Fruit fly (Drosophila melanogaster) whole organism, embryonic: ENCODE results near the gene Gnf1.

Source experiments
- Bgb ChIP-seq: fragments of 200-800 bp; sonication (Bioruptor generic); IDR thresholded peaks from 2 replicates; pipeline ENCODE4 v1.3.6; 2022; ENCODE audit warnings: missing biosample characterization, missing genetic modification characterization; ENCODE audit not compliant: partially characterized antibody
- CG10274 ChIP-seq: fragments of 200-800 bp; sonication (Bioruptor generic); optimal IDR thresholded peaks from 3 replicates; lab custom pipeline; 2017; ENCODE audit warnings: missing biosample characterization, mild to moderate bottlenecking, missing genetic modification characterization
- CG10321 ChIP-seq: fragments of 200-800 bp; sonication (Bioruptor generic); IDR thresholded peaks from 2 replicates; pipeline ENCODE4 v1.3.6; 2022; ENCODE audit warnings: missing biosample characterization, missing genetic modification characterization
- CG10959 ChIP-seq: fragments of 200-800 bp; sonication (Bioruptor generic); IDR thresholded peaks from 2 replicates; pipeline ENCODE4 v1.3.6; 2022; ENCODE audit warnings: missing biosample characterization, missing genetic modification characterization
- CG11247 ChIP-seq: fragments of 200-800 bp; sonication (Bioruptor generic); IDR thresholded peaks from 2 replicates; pipeline ENCODE4 v1.3.6; 2022; ENCODE audit warnings: missing biosample characterization, missing genetic modification characterization
- CG11504 ChIP-seq: fragments of 200-800 bp; sonication (Bioruptor generic); optimal IDR thresholded peaks from 3 replicates; lab custom pipeline; 2019; ENCODE audit warnings: missing biosample characterization, mild to moderate bottlenecking, missing genetic modification characterization, moderate library complexity
- CG13123 ChIP-seq: fragments of 200-800 bp; sonication (Bioruptor generic); optimal IDR thresholded peaks from 2 replicates; lab custom pipeline; 2016; ENCODE audit warnings: missing biosample characterization, missing genetic modification characterization
- CG13894 ChIP-seq: fragments of 200-800 bp; sonication (Bioruptor generic); optimal IDR thresholded peaks from 3 replicates; lab custom pipeline; 2018; ENCODE audit warnings: missing biosample characterization, mild to moderate bottlenecking, missing genetic modification characterization, moderate library complexity
- CG17186 ChIP-seq: fragments of 200-800 bp; sonication (Bioruptor generic); optimal IDR thresholded peaks from 3 replicates; lab custom pipeline; 2017; ENCODE audit warnings: missing biosample characterization, missing genetic modification reagents, missing genetic modification characterization
- CG1792 ChIP-seq: fragments of 200-800 bp; sonication (Bioruptor generic); optimal IDR thresholded peaks from 2 replicates; lab custom pipeline; 2016; ENCODE audit warnings: missing biosample characterization, missing genetic modification characterization
- CG2120 ChIP-seq: fragments of 200-800 bp; sonication (Bioruptor generic); optimal IDR thresholded peaks from 3 replicates; lab custom pipeline; 2016; ENCODE audit warnings: missing biosample characterization, missing genetic modification characterization
- CG2678 ChIP-seq: fragments of 200-800 bp; sonication (Bioruptor generic); optimal IDR thresholded peaks from 3 replicates; lab custom pipeline; 2019; ENCODE audit warnings: missing biosample characterization, mild to moderate bottlenecking, missing genetic modification characterization, moderate library complexity
- CG33213 ChIP-seq: fragments of 200-800 bp; sonication (Bioruptor generic); optimal IDR thresholded peaks from 3 replicates; lab custom pipeline; 2016; ENCODE audit warnings: missing biosample characterization, missing genetic modification characterization
- CG3838 ChIP-seq: fragments of 200-800 bp; sonication (Bioruptor generic); optimal IDR thresholded peaks from 3 replicates; lab custom pipeline; 2016; ENCODE audit warnings: missing biosample characterization, missing genetic modification characterization
- CG4282 ChIP-seq: fragments of 200-800 bp; sonication (Bioruptor generic); optimal IDR thresholded peaks from 2 replicates; lab custom pipeline; 2016; ENCODE audit warnings: missing biosample characterization, missing genetic modification characterization
- CG4328 ChIP-seq: fragments of 200-800 bp; sonication (Bioruptor generic); optimal IDR thresholded peaks from 3 replicates; lab custom pipeline; 2017; ENCODE audit warnings: missing biosample characterization, missing genetic modification reagents, missing genetic modification characterization
- CG6683 ChIP-seq: fragments of 200-800 bp; sonication (Bioruptor generic); optimal IDR thresholded peaks from 2 replicates; lab custom pipeline; 2017; ENCODE audit warnings: missing biosample characterization, mild to moderate bottlenecking, missing genetic modification characterization, missing genetic modification reagents
- CG6791 ChIP-seq: fragments of 200-800 bp; sonication (Bioruptor generic); IDR thresholded peaks from 3 replicates; pipeline ENCODE4 v1.3.6; 2022; ENCODE audit warnings: missing biosample characterization, missing genetic modification characterization; ENCODE audit not compliant: partially characterized antibody
- CG7963 ChIP-seq: fragments of 200-800 bp; sonication (Bioruptor generic); IDR thresholded peaks from 3 replicates; pipeline ENCODE4 v1.3.6; 2022; ENCODE audit warnings: missing biosample characterization, missing genetic modification characterization; ENCODE audit not compliant: partially characterized antibody
- Doc3 ChIP-seq: fragments of 200-800 bp; sonication (Bioruptor generic); IDR thresholded peaks from 3 replicates; pipeline ENCODE4 v1.3.6; 2022; ENCODE audit warnings: missing biosample characterization, missing genetic modification characterization; ENCODE audit not compliant: partially characterized antibody
- Dref ChIP-seq: fragments of 200-800 bp; sonication (Bioruptor generic); IDR thresholded peaks from 2 replicates; pipeline ENCODE4 v1.3.6; 2022; ENCODE audit warnings: missing biosample characterization, missing genetic modification characterization
- E2f2 ChIP-seq: fragments of 200-800 bp; sonication (Bioruptor generic); IDR thresholded peaks from 2 replicates; pipeline ENCODE4 v1.3.6; 2022; ENCODE audit warnings: missing biosample characterization, missing genetic modification characterization
- H15 ChIP-seq: fragments of 200-800 bp; sonication (Bioruptor generic); IDR thresholded peaks from 3 replicates; pipeline ENCODE4 v1.3.6; 2022; ENCODE audit warnings: missing biosample characterization, missing genetic modification characterization
- HHEX ChIP-seq: fragments of 200-800 bp; sonication (Bioruptor generic); optimal IDR thresholded peaks from 3 replicates; lab custom pipeline; 2017; ENCODE audit warnings: missing biosample characterization, mild to moderate bottlenecking, missing genetic modification characterization, missing genetic modification reagents
- Hr39 ChIP-seq: fragments of >200 bp; optimal IDR thresholded peaks from 2 replicates; lab custom pipeline; 2017
- MBD-R2 ChIP-seq: fragments of 200-800 bp; sonication (Bioruptor generic); IDR thresholded peaks from 2 replicates; pipeline ENCODE4 v1.3.6; 2022; ENCODE audit warnings: missing biosample characterization, missing genetic modification characterization
- Opbp ChIP-seq: fragments of 200-800 bp; sonication (Bioruptor generic); IDR thresholded peaks from 3 replicates; pipeline ENCODE4 v1.3.6; 2022; ENCODE audit warnings: missing biosample characterization, missing genetic modification characterization; ENCODE audit not compliant: partially characterized antibody
- Usf ChIP-seq: fragments of 200-800 bp; sonication (Bioruptor generic); optimal IDR thresholded peaks from 2 replicates; lab custom pipeline; 2017; ENCODE audit warnings: missing genotype, missing biosample characterization, missing genetic modification characterization
- Xbp1 ChIP-seq: fragments of 200-800 bp; sonication (Bioruptor generic); optimal IDR thresholded peaks from 3 replicates; lab custom pipeline; 2016; ENCODE audit warnings: missing biosample characterization, mild to moderate bottlenecking, missing genetic modification characterization
- YL-1 ChIP-seq: fragments of 200-800 bp; sonication (Bioruptor generic); optimal IDR thresholded peaks from 3 replicates; lab custom pipeline; 2017; ENCODE audit warnings: missing biosample characterization, mild to moderate bottlenecking, missing genetic modification characterization
- amos ChIP-seq: fragments of 200-800 bp; sonication (Bioruptor generic); IDR thresholded peaks from 2 replicates; pipeline ENCODE4 v1.3.6; 2022; ENCODE audit warnings: missing biosample characterization, missing genetic modification characterization; ENCODE audit not compliant: partially characterized antibody
- ap ChIP-seq: fragments of 200-800 bp; sonication (Bioruptor generic); IDR thresholded peaks from 2 replicates; pipeline ENCODE4 v1.3.6; 2022; ENCODE audit warnings: missing biosample characterization, missing genetic modification characterization
- bab2 ChIP-seq: fragments of 200-800 bp; sonication (Bioruptor generic); optimal IDR thresholded peaks from 2 replicates; lab custom pipeline; 2016; ENCODE audit warnings: missing biosample characterization, missing genetic modification characterization
- bigmax ChIP-seq: fragments of 200-800 bp; sonication (Bioruptor generic); optimal IDR thresholded peaks from 2 replicates; lab custom pipeline; 2018; ENCODE audit warnings: missing biosample characterization, mild to moderate bottlenecking, missing genetic modification characterization
- cad ChIP-seq: fragments of >200 bp; optimal IDR thresholded peaks from 2 replicates; lab custom pipeline; 2017; ENCODE audit warnings: missing biosample characterization, missing genetic modification characterization
- dati ChIP-seq: fragments of 200-800 bp; sonication (Bioruptor generic); IDR thresholded peaks from 2 replicates; pipeline ENCODE4 v1.3.6; 2022; ENCODE audit warnings: missing biosample characterization, missing genetic modification characterization
- fd102C ChIP-seq: fragments of 200-800 bp; sonication (Bioruptor generic); optimal IDR thresholded peaks from 2 replicates; lab custom pipeline; 2018; ENCODE audit warnings: missing biosample characterization, mild to moderate bottlenecking, missing genetic modification characterization, moderate library complexity
- gsb ChIP-seq: fragments of 200-800 bp; sonication (Bioruptor generic); IDR thresholded peaks from 2 replicates; pipeline ENCODE4 v1.3.6; 2022; ENCODE audit warnings: missing biosample characterization, missing genetic modification characterization
- jing ChIP-seq: fragments of 200-800 bp; sonication (Bioruptor generic); optimal IDR thresholded peaks from 2 replicates; lab custom pipeline; 2018; ENCODE audit warnings: missing biosample characterization, mild to moderate bottlenecking, missing genetic modification characterization
- kay ChIP-seq: fragments of 200-800 bp; sonication (Bioruptor generic); optimal IDR thresholded peaks from 2 replicates; lab custom pipeline; 2016; ENCODE audit warnings: missing biosample characterization, missing genetic modification characterization
- kni ChIP-seq: fragments of 200-800 bp; sonication (Bioruptor generic); optimal IDR thresholded peaks from 3 replicates; lab custom pipeline; 2017; ENCODE audit warnings: mild to moderate bottlenecking, missing biosample characterization, missing genetic modification reagents, missing genetic modification characterization
- lab ChIP-seq: fragments of 200-800 bp; sonication (Bioruptor generic); optimal IDR thresholded peaks from 3 replicates; lab custom pipeline; 2017; ENCODE audit warnings: missing biosample characterization, missing genetic modification characterization, mild to moderate bottlenecking, moderate library complexity, missing genetic modification reagents
- lola ChIP-seq, 3 experiments: fragments of >200 bp in 2 of 3; fragments of 200-800 bp in 1 of 3; sonication (Bioruptor generic) in 1 of 3; optimal IDR thresholded peaks; 2 replicates each; lab custom pipeline; 2017 to 2019; ENCODE audit warnings: missing biosample characterization in 3 of 3, missing genetic modification characterization in 3 of 3, mild to moderate bottlenecking in 1 of 3, moderate library complexity in 1 of 3
- pan ChIP-seq, 4 experiments: fragments of >200 bp in 3 of 4; fragments of 200-800 bp in 1 of 4; sonication (Bioruptor generic) in 1 of 4; optimal IDR thresholded peaks in 3 of 4; IDR thresholded peaks in 1 of 4; 2 replicates each; pipeline versions ENCODE4 v1.3.6 to Lab custom; 2017 to 2022; ENCODE audit warnings: missing biosample characterization in 2 of 4, missing genetic modification characterization in 2 of 4, mixed read lengths in 1 of 4
- pnt ChIP-seq: fragments of 200-800 bp; sonication (Bioruptor generic); optimal IDR thresholded peaks from 3 replicates; lab custom pipeline; 2016; ENCODE audit warnings: missing biosample characterization, missing genetic modification characterization
- repo ChIP-seq: fragments of 200-800 bp; sonication (Bioruptor generic); optimal IDR thresholded peaks from 2 replicates; lab custom pipeline; 2016; ENCODE audit warnings: missing biosample characterization, missing genetic modification characterization
- ssp ChIP-seq: fragments of 200-800 bp; sonication (Bioruptor generic); IDR thresholded peaks from 2 replicates; pipeline ENCODE4 v1.3.6; 2022; ENCODE audit warnings: missing biosample characterization, missing genetic modification characterization
- sug ChIP-seq: fragments of 200-800 bp; optimal IDR thresholded peaks from 2 replicates; lab custom pipeline; 2019; ENCODE audit warnings: missing biosample characterization, mild to moderate bottlenecking, missing genetic modification characterization, moderate library complexity
- tio ChIP-seq: fragments of 200-800 bp; sonication (Bioruptor generic); optimal IDR thresholded peaks from 2 replicates; lab custom pipeline; 2017; ENCODE audit warnings: missing biosample characterization, missing genetic modification characterization, inconsistent platforms
- vnd ChIP-seq: fragments of 200-800 bp; sonication (Bioruptor generic); IDR thresholded peaks from 3 replicates; pipeline ENCODE4 v1.3.6; 2022; ENCODE audit warnings: missing biosample characterization, missing genetic modification characterization; ENCODE audit not compliant: partially characterized antibody
- wek ChIP-seq: fragments of 200-800 bp; sonication (Bioruptor generic); optimal IDR thresholded peaks from 3 replicates; lab custom pipeline; 2018; ENCODE audit warnings: missing biosample characterization, mild to moderate bottlenecking, missing genetic modification characterization, moderate library complexity

The Gnf1 gene

DNA sequence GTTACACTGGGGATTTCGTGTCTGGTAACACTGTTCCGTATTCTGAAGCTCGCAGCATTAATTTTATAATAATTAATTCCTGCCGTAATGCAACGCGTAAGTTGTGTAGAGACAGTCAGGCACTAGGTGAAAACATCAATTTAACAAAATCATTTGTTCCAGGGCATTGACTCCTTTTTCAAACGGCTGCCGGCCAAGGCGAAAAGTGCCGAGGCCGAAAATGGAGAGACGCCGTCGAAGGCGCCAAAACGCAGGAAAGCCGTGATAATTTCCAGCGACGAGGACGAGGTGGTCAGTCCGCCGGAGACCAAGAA lies 162 bp downstream of the Gnf1 start (continued):
- no peak for TF ChIP-seq CG3838 (GFP tag; lab: Kevin White, UChicago)
- TF ChIP-seq fd102C (GFP tag; lab: Kevin White, UChicago): no peak
- TF ChIP-seq pnt (GFP tag; lab: Kevin White, UChicago): no peak
- TF ChIP-seq CG11247 (GFP tag; lab: Robert Waterston, UW): no peak
- no peak for TF ChIP-seq CG10274
- TF ChIP-seq Usf (GFP tag; lab: Kevin White, UChicago): no peak
- no peak for TF ChIP-seq cad (GFP tag; lab: Kevin White, UChicago)
- TF ChIP-seq E2f2: peak; percentile 56
- TF ChIP-seq wek: no peak
- TF ChIP-seq CG4328 (GFP tag; lab: Kevin White, UChicago): no peak
- TF ChIP-seq CG11504: no peak
- TF ChIP-seq ssp (GFP tag; lab: Robert Waterston, UW): no peak
- TF ChIP-seq Opbp (GFP tag; lab: Robert Waterston, UW): 0 out of 3 replicates have a peak, but pooled peaks have one; percentile 1
- TF ChIP-seq bab2: no peak
- TF ChIP-seq kni (GFP tag; lab: Kevin White, UChicago): no peak
- no peak for TF ChIP-seq amos (GFP tag; lab: Robert Waterston, UW)
- no peak for TF ChIP-seq Xbp1
- no peak for TF ChIP-seq bigmax (GFP tag; lab: Kevin White, UChicago)
- peak; percentile 41; the same call in 1 of the 3 replicates for TF ChIP-seq vnd (GFP tag; lab: Robert Waterston, UW)
- TF ChIP-seq CG6791 (GFP tag; lab: Robert Waterston, UW): peak; percentile 4; the same call in 1 of the 3 replicates
- TF ChIP-seq Doc3 (GFP tag; lab: Robert Waterston, UW): peak; percentile 15; the same call in 1 of the 3 replicates
- TF ChIP-seq MBD-R2 (GFP tag; lab: Robert Waterston, UW): peak; percentile 62
- no peak for TF ChIP-seq Hr39 (lab: Kevin White, UChicago)
- no peak for TF ChIP-seq gsb (GFP tag; lab: Robert Waterston, UW)
- no peak for TF ChIP-seq CG2678 (tag; lab: Kevin White, UChicago)
- TF ChIP-seq kay: no peak
- TF ChIP-seq CG33213 (GFP tag; lab: Kevin White, UChicago): no peak
- TF ChIP-seq sug (tag; lab: Kevin White, UChicago): no peak
- TF ChIP-seq lola (GFP tag; optimal IDR thresholded peaks at IDR 0.05; lab: Kevin White, UChicago): no peak
- TF ChIP-seq ap (GFP tag; lab: Robert Waterston, UW): no peak
- TF ChIP-seq CG2120 (GFP tag; lab: Kevin White, UChicago): no peak
- TF ChIP-seq CG6683 (GFP tag; lab: Kevin White, UChicago): no peak
- no peak for TF ChIP-seq lab (GFP tag; lab: Kevin White, UChicago)
- TF ChIP-seq jing: no peak
- no peak for TF ChIP-seq repo
- TF ChIP-seq Dref (GFP tag; lab: Robert Waterston, UW): no peak
- TF ChIP-seq CG1792 (GFP tag; lab: Kevin White, UChicago): no peak
- TF ChIP-seq CG10321 (GFP tag; lab: Robert Waterston, UW): no peak
- TF ChIP-seq CG13894 (tag; lab: Kevin White, UChicago): no peak
- TF ChIP-seq dati: no peak
- TF ChIP-seq YL-1 (GFP tag; lab: Kevin White, UChicago): peak; percentile 72
- TF ChIP-seq CG7963: no peak; the same call in 2 of the 3 replicates
- no peak for TF ChIP-seq CG17186 (GFP tag; lab: Kevin White, UChicago)
- no peak for TF ChIP-seq HHEX (GFP tag; lab: Kevin White, UChicago)
- TF ChIP-seq pan (optimal IDR thresholded peaks at IDR 0.05; lab: Kevin White, UChicago): no peak
- TF ChIP-seq pan (GFP tag; optimal IDR thresholded peaks at IDR 0.05 in 1 of 2, IDR thresholded peaks at IDR 0.05 in 1 of 2): no peak
- no peak; the same call in 1 of the 2 replicates for TF ChIP-seq Bgb (GFP tag; lab: Robert Waterston, UW)
- no peak for TF ChIP-seq CG13123 (GFP tag; lab: Kevin White, UChicago)
- no peak for TF ChIP-seq H15 (GFP tag; lab: Robert Waterston, UW)
- no peak for TF ChIP-seq CG4282 (GFP tag; lab: Kevin White, UChicago)
- TF ChIP-seq CG10959 (GFP tag; lab: Robert Waterston, UW): no peak
- no peak for TF ChIP-seq tio (GFP tag; lab: Kevin White, UChicago)
